Fruit fly (Drosophila melanogaster): ENCODE data around the gene CREG.

CREG gene

dm6 chr3R:17377503-17377902 lies 16.9 kb downstream of the CREG start:
- peak; percentile 45; the same call in 1 of the 2 replicates for TF ChIP-seq vvl (GFP tag; IDR thresholded peaks at IDR 0.05)
- TF ChIP-seq ap (GFP tag; IDR thresholded peaks at IDR 0.05): no peak
- TF ChIP-seq sr (GFP tag; IDR thresholded peaks at IDR 0.05): 0 out of 3 replicates have a peak, but pooled peaks have one; percentile 25
- TF ChIP-seq chinmo (GFP tag; IDR thresholded peaks at IDR 0.05; ENCODE audit: partially characterized antibody): peak; percentile 92
- TF ChIP-seq E2f1 (GFP tag; IDR thresholded peaks at IDR 0.05): no peak
- TF ChIP-seq bcd (GFP tag; optimal IDR thresholded peaks at IDR 0.05): no peak
- no peak for TF ChIP-seq sqz (GFP tag; optimal IDR thresholded peaks at IDR 0.05)
- TF ChIP-seq Ets65A (GFP tag): peak; percentile 2
- TF ChIP-seq grau (tag; optimal IDR thresholded peaks at IDR 0.05): no peak
- TF ChIP-seq Camta (GFP tag; optimal IDR thresholded peaks at IDR 0.05): no peak
- no peak for TF ChIP-seq pfk (GFP tag; optimal IDR thresholded peaks at IDR 0.05)
- TF ChIP-seq Blimp-1 (GFP tag; optimal IDR thresholded peaks at IDR 0.05): peak; percentile 97
- peak; percentile 37 for TF ChIP-seq Nf-YC (tag; optimal IDR thresholded peaks at IDR 0.05)
- peak in 1 of 2 experiments; percentile 37 for TF ChIP-seq Hr78 (GFP tag; optimal IDR thresholded peaks at IDR 0.05)
- TF ChIP-seq Asciz (GFP tag; optimal IDR thresholded peaks at IDR 0.05): no peak
- peak; percentile 64 to 75 for TF ChIP-seq Trl (optimal IDR thresholded peaks at IDR 0.05)
- TF ChIP-seq Trl (GFP tag; optimal IDR thresholded peaks at IDR 0.05): no peak
- TF ChIP-seq CG13287 (GFP tag; IDR thresholded peaks at IDR 0.05; ENCODE audit: partially characterized antibody): peak; percentile 16; the same call in 1 of the 2 replicates
- TF ChIP-seq abd-A (tag; optimal IDR thresholded peaks at IDR 0.05): peak; percentile 50
- peak in 1 of 2 experiments; percentile 43 for TF ChIP-seq Pdp1 (GFP tag; optimal IDR thresholded peaks at IDR 0.05)
- no peak for TF ChIP-seq CG8765 (GFP tag; IDR thresholded peaks at IDR 0.05)
- TF ChIP-seq Deaf1 (tag; optimal IDR thresholded peaks at IDR 0.05): peak; percentile 75
- no peak for TF ChIP-seq Fer2 (tag; optimal IDR thresholded peaks at IDR 0.05)
- peak; percentile 67 for TF ChIP-seq ftz-f1 (GFP tag; optimal IDR thresholded peaks at IDR 0.05)
- TF ChIP-seq br (optimal IDR thresholded peaks at IDR 0.05): no peak

dm6 chr3R:17371094-17371493 lies 23.3 kb downstream of the CREG start:
- no peak for TF ChIP-seq fu2 (GFP tag; optimal IDR thresholded peaks at IDR 0.05)
- TF ChIP-seq gem (tag; optimal IDR thresholded peaks at IDR 0.05): peak; percentile 44
- TF ChIP-seq cg (GFP tag; optimal IDR thresholded peaks at IDR 0.05): no peak
- no peak for TF ChIP-seq Chrac-16 (GFP tag; optimal IDR thresholded peaks at IDR 0.05)
- no peak for TF ChIP-seq fru (optimal IDR thresholded peaks at IDR 0.05)
- no peak; the same call in 1 of the 2 replicates for TF ChIP-seq CG3847 (GFP tag; IDR thresholded peaks at IDR 0.05)
- peak; percentile 82 for TF ChIP-seq Med (GFP tag)
- TF ChIP-seq CG13775 (GFP tag; optimal IDR thresholded peaks at IDR 0.05): no peak
- TF ChIP-seq Hmr (GFP tag; optimal IDR thresholded peaks at IDR 0.05): peak; percentile 62
- TF ChIP-seq lbe (GFP tag; optimal IDR thresholded peaks at IDR 0.05): no peak
- TF ChIP-seq org-1 (GFP tag; optimal IDR thresholded peaks at IDR 0.05): no peak
- no peak for TF ChIP-seq CG6175 (GFP tag; IDR thresholded peaks at IDR 0.05)
- TF ChIP-seq MTF-1 (GFP tag; optimal IDR thresholded peaks at IDR 0.05; ENCODE audit: borderline replicate concordance): no peak
- no peak for TF ChIP-seq CG30403 (GFP tag; optimal IDR thresholded peaks at IDR 0.05)
- no peak for TF ChIP-seq Atf6 (GFP tag; IDR thresholded peaks at IDR 0.05)
- no peak for TF ChIP-seq CG10979 (tag; optimal IDR thresholded peaks at IDR 0.05)
- no peak for TF ChIP-seq ac (GFP tag; optimal IDR thresholded peaks at IDR 0.05)
- TF ChIP-seq ATbp (GFP tag; optimal IDR thresholded peaks at IDR 0.05): peak; percentile 7
- no peak for TF ChIP-seq CG11560 (tag; IDR thresholded peaks at IDR 0.05)
- TF ChIP-seq Dbx (GFP tag; IDR thresholded peaks at IDR 0.05): peak; percentile 49; the same call in 1 of the 3 replicates
- TF ChIP-seq CG9876 (GFP tag; optimal IDR thresholded peaks at IDR 0.05): no peak
- TF ChIP-seq Mad (GFP tag; optimal IDR thresholded peaks at IDR 0.05): no peak
- peak; percentile 14 for TF ChIP-seq CG12071 (GFP tag; optimal IDR thresholded peaks at IDR 0.05)
- no peak for TF ChIP-seq Ravus (GFP tag; IDR thresholded peaks at IDR 0.05)
- TF ChIP-seq CG7372 (GFP tag; IDR thresholded peaks at IDR 0.05): no peak
- TF ChIP-seq gsb-n (tag; optimal IDR thresholded peaks at IDR 0.05): no peak
- TF ChIP-seq Hsf (GFP tag; optimal IDR thresholded peaks at IDR 0.05): no peak
